Fruit fly (Drosophila melanogaster): Measurements from ENCODE around the gene CG12483.
A peak's percentile ranks its signal among the peaks of the same experiment; 100 is the strongest.

CG12483 gene

dm6 chr3L:129311-129816, 31.2 kb upstream of the CG12483 start, which contains the start of gene Pdk1 (continued):
- no peak for TF ChIP-seq zen2 (GFP tag; IDR thresholded peaks at IDR 0.05; ENCODE audit: partially characterized antibody)
- TF ChIP-seq Antp (GFP tag; optimal IDR thresholded peaks at IDR 0.05) = peak; percentile 19
- peak; percentile 62 for TF ChIP-seq yki (optimal IDR thresholded peaks at IDR 0.05)
- peak; percentile 22 for TF ChIP-seq NC2β (GFP tag; optimal IDR thresholded peaks at IDR 0.05)
- TF ChIP-seq zen (tag; optimal IDR thresholded peaks at IDR 0.05) = no peak
- peak; percentile 83 for TF ChIP-seq CG12769 (tag; optimal IDR thresholded peaks at IDR 0.05)
- TF ChIP-seq br (optimal IDR thresholded peaks at IDR 0.05) = no peak
- TF ChIP-seq Nf-YC (tag; optimal IDR thresholded peaks at IDR 0.05) = peak; percentile 41
- no peak for TF ChIP-seq dm (GFP tag; optimal IDR thresholded peaks at IDR 0.05)
- TF ChIP-seq CG14965 (GFP tag; optimal IDR thresholded peaks at IDR 0.05; ENCODE audit: borderline replicate concordance) = no peak
- no peak for TF ChIP-seq CG7271 (tag; optimal IDR thresholded peaks at IDR 0.05)
- no peak for TF ChIP-seq pnt (GFP tag; optimal IDR thresholded peaks at IDR 0.05)
- TF ChIP-seq pros (GFP tag; optimal IDR thresholded peaks at IDR 0.05) = peak; percentile 89
- peak; percentile 16 for TF ChIP-seq CG15269 (tag; optimal IDR thresholded peaks at IDR 0.05)
- TF ChIP-seq TFAM (GFP tag; optimal IDR thresholded peaks at IDR 0.05) = no peak
- TF ChIP-seq CG16813 (GFP tag; IDR thresholded peaks at IDR 0.05; ENCODE audit: partially characterized antibody) = no peak; the same call in 2 of the 3 replicates
- TF ChIP-seq org-1 (GFP tag; optimal IDR thresholded peaks at IDR 0.05) = no peak
- TF ChIP-seq CG15011 (GFP tag; optimal IDR thresholded peaks at IDR 0.05) = no peak
- TF ChIP-seq dan (GFP tag; IDR thresholded peaks at IDR 0.05) = no peak
- TF ChIP-seq CG7928 (GFP tag; optimal IDR thresholded peaks at IDR 0.05) = no peak
- TF ChIP-seq ab (GFP tag; optimal IDR thresholded peaks at IDR 0.05) = no peak
- TF ChIP-seq ato (GFP tag; IDR thresholded peaks at IDR 0.05; ENCODE audit: partially characterized antibody) = peak; percentile 60
- TF ChIP-seq Atf3 (GFP tag; optimal IDR thresholded peaks at IDR 0.05) = no peak
- peak; percentile 8 for TF ChIP-seq cwo (GFP tag; optimal IDR thresholded peaks at IDR 0.05)
- no peak for TF ChIP-seq CoRest (tag; optimal IDR thresholded peaks at IDR 0.05)
- TF ChIP-seq scrt (GFP tag; optimal IDR thresholded peaks at IDR 0.05) = peak; percentile 71
- TF ChIP-seq knrl (GFP tag; IDR thresholded peaks at IDR 0.05; ENCODE audit: partially characterized antibody) = no peak; the same call in 2 of the 3 replicates
- TF ChIP-seq CG8944 (GFP tag; optimal IDR thresholded peaks at IDR 0.05) = no peak
- peak; percentile 48 for TF ChIP-seq rib (GFP tag; IDR thresholded peaks at IDR 0.05)
- TF ChIP-seq prd (optimal IDR thresholded peaks at IDR 0.05) = no peak
- TF ChIP-seq prd (GFP tag; IDR thresholded peaks at IDR 0.05) = no peak
- TF ChIP-seq ham (GFP tag; IDR thresholded peaks at IDR 0.05) = no peak
- no peak for TF ChIP-seq PHDP (tag; optimal IDR thresholded peaks at IDR 0.05)
- no peak for TF ChIP-seq CG9932 (GFP tag; IDR thresholded peaks at IDR 0.05)
- no peak for TF ChIP-seq CG3726 (GFP tag; IDR thresholded peaks at IDR 0.05)
- TF ChIP-seq HLH3B (GFP tag; IDR thresholded peaks at IDR 0.05) = no peak; the same call in 1 of the 2 replicates
- no peak for TF ChIP-seq Sox102F (GFP tag; optimal IDR thresholded peaks at IDR 0.05)
- TF ChIP-seq D (optimal IDR thresholded peaks at IDR 0.05) = no peak
- no peak for TF ChIP-seq D (GFP tag; optimal IDR thresholded peaks at IDR 0.05)
- TF ChIP-seq ftz-f1 (GFP tag; optimal IDR thresholded peaks at IDR 0.05) = peak; percentile 27
- TF ChIP-seq CG17612 (GFP tag; IDR thresholded peaks at IDR 0.05) = no peak
- TF ChIP-seq trem (tag; optimal IDR thresholded peaks at IDR 0.05) = no peak
- TF ChIP-seq her (GFP tag; optimal IDR thresholded peaks at IDR 0.05) = peak; percentile 34
- TF ChIP-seq Fer1 (GFP tag; optimal IDR thresholded peaks at IDR 0.05) = peak; percentile 58
- TF ChIP-seq CG14710 (tag; optimal IDR thresholded peaks at IDR 0.05) = no peak
- TF ChIP-seq Awh (GFP tag; IDR thresholded peaks at IDR 0.05) = no peak; the same call in 1 of the 2 replicates
- no peak for TF ChIP-seq CG11696 (GFP tag; IDR thresholded peaks at IDR 0.05)
- no peak for TF ChIP-seq ind (GFP tag; optimal IDR thresholded peaks at IDR 0.05)
- no peak for TF ChIP-seq CG43689 (GFP tag; IDR thresholded peaks at IDR 0.05)
- TF ChIP-seq pzg (GFP tag; optimal IDR thresholded peaks at IDR 0.05) = no peak
- no peak for TF ChIP-seq Usf (GFP tag; optimal IDR thresholded peaks at IDR 0.05)
- TF ChIP-seq sqz (GFP tag; optimal IDR thresholded peaks at IDR 0.05) = peak; percentile 56

Measured in whole organism, embryonic.